Fruit fly (Drosophila melanogaster) whole organism, prepupa: ENCODE data around the gene CG33169.

ENCODE experiments used
- Blimp-1 ChIP-seq: fragments of 200-800 bp; sonication (Bioruptor generic); optimal IDR thresholded peaks from 3 replicates; lab custom pipeline; 2017; ENCODE audit warnings: missing biosample characterization, missing genetic modification characterization, mild to moderate bottlenecking, moderate library complexity, missing genetic modification reagents
- CG10669 ChIP-seq: fragments of 200-800 bp; sonication (Bioruptor generic); optimal IDR thresholded peaks from 3 replicates; lab custom pipeline; 2018; ENCODE audit warnings: missing biosample characterization, mild to moderate bottlenecking, missing genetic modification characterization, moderate library complexity
- CG11294 ChIP-seq: fragments of 200-800 bp; sonication (Bioruptor generic); IDR thresholded peaks from 2 replicates; pipeline ENCODE4 v1.3.6; 2022; ENCODE audit warnings: missing biosample characterization, missing genetic modification characterization
- CG11762 ChIP-seq: fragments of 200-800 bp; sonication (Bioruptor generic); optimal IDR thresholded peaks from 3 replicates; lab custom pipeline; 2016; ENCODE audit warnings: missing biosample characterization, missing genetic modification characterization; ENCODE audit not compliant: insufficient read depth
- CG11902 ChIP-seq: fragments of 200-800 bp; sonication (Bioruptor generic); optimal IDR thresholded peaks from 3 replicates; lab custom pipeline; 2016; ENCODE audit warnings: missing biosample characterization, missing genetic modification characterization
- CG15336 ChIP-seq: fragments of 200-800 bp; sonication (Bioruptor generic); IDR thresholded peaks from 2 replicates; pipeline ENCODE4 v1.3.6; 2022; ENCODE audit warnings: missing biosample characterization, missing genetic modification characterization
- CG31627 ChIP-seq: fragments of 200-800 bp; sonication (Bioruptor generic); optimal IDR thresholded peaks from 3 replicates; lab custom pipeline; 2016; ENCODE audit warnings: missing biosample characterization, missing genetic modification characterization
- CG32006 ChIP-seq: fragments of 200-800 bp; sonication (Bioruptor generic); optimal IDR thresholded peaks from 3 replicates; lab custom pipeline; 2017; ENCODE audit warnings: missing biosample characterization, mild to moderate bottlenecking, missing genetic modification characterization
- CG34406 ChIP-seq: fragments of 200-800 bp; sonication (Bioruptor generic); optimal IDR thresholded peaks from 3 replicates; lab custom pipeline; 2016; ENCODE audit warnings: missing biosample characterization, missing genetic modification characterization
- CG3919 ChIP-seq: fragments of 200-800 bp; sonication (Bioruptor generic); optimal IDR thresholded peaks from 3 replicates; lab custom pipeline; 2016; ENCODE audit warnings: missing biosample characterization, missing genetic modification characterization
- CG6276 ChIP-seq: fragments of 200-800 bp; sonication (Bioruptor generic); optimal IDR thresholded peaks from 2 replicates; lab custom pipeline; 2017; ENCODE audit warnings: missing biosample characterization, mild to moderate bottlenecking, missing genetic modification characterization
- CG8119 ChIP-seq: fragments of 200-800 bp; sonication (Bioruptor generic); IDR thresholded peaks from 3 replicates; pipeline ENCODE4 v1.3.6; 2022; ENCODE audit warnings: missing biosample characterization, missing genetic modification characterization
- CG8319 ChIP-seq: fragments of 200-800 bp; sonication (Bioruptor generic); optimal IDR thresholded peaks from 3 replicates; lab custom pipeline; 2016; ENCODE audit warnings: missing biosample characterization, missing genetic modification characterization
- CG8632 ChIP-seq: fragments of 200-800 bp; sonication (Bioruptor generic); optimal IDR thresholded peaks from 3 replicates; lab custom pipeline; 2016; ENCODE audit warnings: missing biosample characterization, missing genetic modification characterization
- Eip93F ChIP-seq: fragments of 200-800 bp; sonication (Bioruptor generic); optimal IDR thresholded peaks from 2 replicates; lab custom pipeline; 2016; ENCODE audit warnings: missing biosample characterization, mild to moderate bottlenecking, missing genetic modification characterization
- Ets96B ChIP-seq: fragments of 200-800 bp; optimal IDR thresholded peaks from 2 replicates; lab custom pipeline; 2019; ENCODE audit warnings: missing biosample characterization, mild to moderate bottlenecking, missing genetic modification characterization, moderate library complexity
- Gug ChIP-seq: fragments of 200-800 bp; sonication (Bioruptor generic); IDR thresholded peaks from 2 replicates; pipeline ENCODE4 v1.3.6; 2022; ENCODE audit warnings: missing biosample characterization, missing genetic modification characterization
- Lpt ChIP-seq: fragments of 200-800 bp; sonication (Bioruptor generic); optimal IDR thresholded peaks from 3 replicates; lab custom pipeline; 2016; ENCODE audit warnings: missing biosample characterization, missing genetic modification characterization
- OdsH ChIP-seq: fragments of 200-800 bp; sonication (Bioruptor generic); optimal IDR thresholded peaks from 3 replicates; lab custom pipeline; 2016; ENCODE audit warnings: missing biosample characterization, missing genetic modification characterization
- Sox15 ChIP-seq: fragments of 200-800 bp; sonication (Bioruptor generic); optimal IDR thresholded peaks from 3 replicates; lab custom pipeline; 2016; ENCODE audit warnings: missing biosample characterization, missing genetic modification characterization
- achi ChIP-seq: fragments of 200-800 bp; sonication (Bioruptor generic); optimal IDR thresholded peaks from 3 replicates; lab custom pipeline; 2016; ENCODE audit warnings: missing biosample characterization, missing genetic modification characterization
- acj6 ChIP-seq: fragments of 200-800 bp; sonication (Bioruptor generic); optimal IDR thresholded peaks from 3 replicates; lab custom pipeline; 2016; ENCODE audit warnings: missing biosample characterization, missing genetic modification characterization
- cyc ChIP-seq: fragments of 200-800 bp; sonication (Bioruptor generic); optimal IDR thresholded peaks from 3 replicates; lab custom pipeline; 2016; ENCODE audit warnings: missing biosample characterization, missing genetic modification characterization
- dac ChIP-seq: fragments of 200-800 bp; sonication (Bioruptor generic); optimal IDR thresholded peaks from 2 replicates; lab custom pipeline; 2017; ENCODE audit warnings: missing biosample characterization, mild to moderate bottlenecking, missing genetic modification characterization
- eg ChIP-seq: fragments of 200-800 bp; sonication (Bioruptor generic); IDR thresholded peaks from 3 replicates; pipeline ENCODE4 v1.3.6; 2022; ENCODE audit warnings: missing biosample characterization, missing genetic modification characterization
- fd59A ChIP-seq: fragments of 200-800 bp; sonication (Bioruptor generic); optimal IDR thresholded peaks from 2 replicates; lab custom pipeline; 2017; ENCODE audit warnings: missing biosample characterization, mild to moderate bottlenecking, missing genetic modification characterization, missing genetic modification reagents
- fd85E ChIP-seq: fragments of 200-800 bp; sonication (Bioruptor generic); optimal IDR thresholded peaks from 3 replicates; lab custom pipeline; 2016; ENCODE audit warnings: missing biosample characterization, missing genetic modification characterization
- fkh ChIP-seq: fragments of 200-800 bp; sonication (Bioruptor generic); optimal IDR thresholded peaks from 3 replicates; lab custom pipeline; 2017; ENCODE audit warnings: missing biosample characterization, mild to moderate bottlenecking, missing genetic modification characterization, moderate library complexity
- lz ChIP-seq: fragments of 200-800 bp; sonication (Bioruptor generic); optimal IDR thresholded peaks from 3 replicates; lab custom pipeline; 2016; ENCODE audit warnings: missing biosample characterization, missing genetic modification characterization
- net ChIP-seq: fragments of 200-800 bp; sonication (Bioruptor generic); optimal IDR thresholded peaks from 3 replicates; lab custom pipeline; 2016; ENCODE audit warnings: missing biosample characterization, missing genetic modification characterization
- pdm3 ChIP-seq: fragments of 200-800 bp; sonication (Bioruptor generic); optimal IDR thresholded peaks from 3 replicates; lab custom pipeline; 2016; ENCODE audit warnings: missing biosample characterization, missing genetic modification characterization
- salr ChIP-seq, 2 experiments: fragments of 200-800 bp; sonication (Bioruptor generic); optimal IDR thresholded peaks; 3 replicates each; lab custom pipeline; 2016 to 2018; ENCODE audit warnings: missing biosample characterization in 2 of 2, missing genetic modification characterization in 2 of 2, mild to moderate bottlenecking in 1 of 2
- spab ChIP-seq: fragments of 200-800 bp; sonication (Bioruptor generic); optimal IDR thresholded peaks from 2 replicates; lab custom pipeline; 2017; ENCODE audit warnings: missing biosample characterization, mild to moderate bottlenecking, missing genetic modification characterization, missing genetic modification reagents
- ss ChIP-seq, 2 experiments: fragments of 200-800 bp; sonication (Bioruptor generic); optimal IDR thresholded peaks; 2 replicates in 1 of 2; 3 replicates in 1 of 2; lab custom pipeline; 2017 to 2018; ENCODE audit warnings: mild to moderate bottlenecking in 2 of 2, missing biosample characterization in 2 of 2, missing genetic modification characterization in 2 of 2, moderate library complexity in 1 of 2
- vri ChIP-seq: fragments of 200-800 bp; sonication (Bioruptor generic); optimal IDR thresholded peaks from 3 replicates; lab custom pipeline; 2016; ENCODE audit warnings: missing biosample characterization, mild to moderate bottlenecking, missing genetic modification characterization

The CG33169 gene

dm6 chr3L:22851172-22852128 lies 12.2 kb upstream of the CG33169 start (continued):
- peak; percentile 96 to 99 for TF ChIP-seq ss (GFP tag; optimal IDR thresholded peaks at IDR 0.05; lab: Kevin White, UChicago)
- TF ChIP-seq CG11294 (GFP tag; lab: Robert Waterston, UW), result no peak
- no peak for TF ChIP-seq cyc (GFP tag; lab: Kevin White, UChicago)
- peak; percentile 10 for TF ChIP-seq OdsH (GFP tag; lab: Kevin White, UChicago)
- TF ChIP-seq CG32006, result peak; percentile 21
- peak; percentile 70 for TF ChIP-seq net
- peak; percentile 79 for TF ChIP-seq CG6276 (GFP tag; lab: Kevin White, UChicago)
- TF ChIP-seq salr (GFP tag; optimal IDR thresholded peaks at IDR 0.05; lab: Kevin White, UChicago), result peak; percentile 50 to 54
- peak; percentile 92 for TF ChIP-seq spab (GFP tag; lab: Kevin White, UChicago)
- peak; percentile 61 for TF ChIP-seq CG34406 (GFP tag; lab: Kevin White, UChicago)
- peak; percentile 97 for TF ChIP-seq Blimp-1
- TF ChIP-seq fkh (GFP tag; lab: Kevin White, UChicago), result no peak
- TF ChIP-seq achi (GFP tag; lab: Kevin White, UChicago), result peak; percentile 54
- TF ChIP-seq CG11902 (GFP tag; lab: Kevin White, UChicago), result no peak
- TF ChIP-seq vri (GFP tag; lab: Kevin White, UChicago), result peak; percentile 63
- TF ChIP-seq Gug (GFP tag; lab: Robert Waterston, UW), result 0 out of 2 replicates have a peak, but pooled peaks have one; percentile 8
- no peak for TF ChIP-seq CG31627
- TF ChIP-seq CG10669 (GFP tag; lab: Kevin White, UChicago), result peak; percentile 85
- TF ChIP-seq acj6 (GFP tag; lab: Kevin White, UChicago), result peak; percentile 6
- 0 out of 3 replicates have a peak, but pooled peaks have one; percentile 43 for TF ChIP-seq eg (GFP tag; lab: Robert Waterston, UW)
- TF ChIP-seq Eip93F (GFP tag; lab: Kevin White, UChicago), result peak; percentile 14
- TF ChIP-seq dac (GFP tag; lab: Kevin White, UChicago), result no peak
- peak; percentile 1 for TF ChIP-seq CG11762
- peak; percentile 11 for TF ChIP-seq lz (GFP tag; lab: Kevin White, UChicago)
- TF ChIP-seq Lpt (GFP tag; lab: Kevin White, UChicago), result peak; percentile 78
- peak; percentile 38; the same call in 1 of the 2 replicates for TF ChIP-seq CG15336 (GFP tag; lab: Robert Waterston, UW)
- no peak for TF ChIP-seq Sox15
- TF ChIP-seq Ets96B (tag; lab: Kevin White, UChicago), result peak; percentile 79
- TF ChIP-seq CG8632 (GFP tag; lab: Kevin White, UChicago), result peak; percentile 58
- TF ChIP-seq CG3919, result peak; percentile 64

- TF ChIP-seq CG6276 (GFP tag; lab: Kevin White, UChicago) (no peak), fd85E (GFP tag; lab: Kevin White, UChicago) (no peak), vri (GFP tag; lab: Kevin White, UChicago) (no peak), CG11294 (GFP tag; lab: Robert Waterston, UW) (no peak), CG8119 (GFP tag; lab: Robert Waterston, UW) (no peak), fd59A (no peak), CG11902 (GFP tag; lab: Kevin White, UChicago) (no peak), achi (GFP tag; lab: Kevin White, UChicago) (no peak), CG8319 (GFP tag; lab: Kevin White, UChicago) (no peak), net (no peak), pdm3 (no peak), spab (GFP tag; lab: Kevin White, UChicago) (no peak)
Observed at dm6 chr3L:22853412-22853811, 10.3 kb upstream of the CG33169 start, which contains the start of gene CG32462. TSS of gene CG32462 (minus strand) at chr3L:22853512.

DNA sequence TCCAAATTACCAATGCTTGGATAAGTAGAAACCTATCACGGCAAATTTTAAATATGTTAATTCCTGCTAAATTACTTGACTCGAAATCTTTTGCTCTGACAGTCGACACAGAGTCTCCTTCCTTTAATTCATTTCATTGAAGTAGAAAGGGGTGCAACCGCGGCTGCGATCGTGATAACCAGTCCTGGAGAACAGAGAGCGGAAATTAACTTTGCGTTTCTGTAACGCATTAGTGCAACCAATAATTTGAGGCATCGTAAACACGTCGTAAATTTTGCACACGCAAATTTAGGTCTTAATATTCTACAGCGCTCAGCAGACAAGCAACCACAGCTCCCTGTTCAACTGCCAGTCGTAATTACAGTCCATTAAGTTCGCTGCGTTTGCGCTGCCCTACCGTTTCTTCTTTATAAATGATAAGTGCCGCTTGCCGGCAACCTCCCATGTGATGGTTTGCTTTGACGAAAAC lies 7.6 kb upstream of the CG33169 start, which contains the start of gene CG32459:
CG32459 (minus strand) TSS at position 51 of the 469 bp plus-strand sequence.
- TF ChIP-seq ss (GFP tag; optimal IDR thresholded peaks at IDR 0.05; lab: Kevin White, UChicago) (peak in 1 of 2 experiments; percentile 90), CG11294 (GFP tag; lab: Robert Waterston, UW) (no peak)
